Worm (Caenorhabditis elegans) whole organism, L2 larva: Measurements from ENCODE around the gene emb-30.

ENCODE experiments used
- ceh-16 ChIP-seq: fragments of 150-350 bp; optimal IDR thresholded peaks from 2 replicates; lab custom pipeline; 2014; ENCODE audit warnings: missing biosample characterization, missing genetic modification characterization
- elt-1 ChIP-seq: fragments of 150-350 bp; optimal IDR thresholded peaks from 2 replicates; lab custom pipeline; 2014; ENCODE audit warnings: missing biosample characterization, missing genetic modification characterization
- lsy-2 ChIP-seq, 2 experiments: fragments of 150-350 bp in 1 of 2; sonication (generic microtip) in 1 of 2; optimal IDR thresholded peaks; 2 replicates each; lab custom pipeline; 2014 to 2017; ENCODE audit warnings: missing biosample characterization in 2 of 2, missing genetic modification characterization in 2 of 2
- nhr-12 ChIP-seq: fragments of 150-350 bp; optimal IDR thresholded peaks from 2 replicates; lab custom pipeline; 2014; ENCODE audit warnings: missing biosample characterization, missing genetic modification characterization
- nhr-23 ChIP-seq: fragments of 150-350 bp; optimal IDR thresholded peaks from 2 replicates; lab custom pipeline; 2014; ENCODE audit warnings: missing biosample characterization, missing genetic modification reagents, missing genetic modification characterization
- skn-1 ChIP-seq: sonication (generic microtip); optimal IDR thresholded peaks from 2 replicates; lab custom pipeline; 2017; ENCODE audit warnings: missing biosample characterization, missing genetic modification characterization
- unc-62 ChIP-seq: fragments of 150-350 bp; optimal IDR thresholded peaks from 2 replicates; lab custom pipeline; 2014; ENCODE audit warnings: missing biosample characterization, missing genetic modification reagents, missing genetic modification characterization
- zag-1 ChIP-seq: fragments of 150-350 bp; optimal IDR thresholded peaks from 2 replicates; lab custom pipeline; 2014; ENCODE audit warnings: missing biosample characterization, missing genetic modification characterization
- ztf-4 ChIP-seq: fragments of 150-350 bp; optimal IDR thresholded peaks from 2 replicates; lab custom pipeline; 2014; ENCODE audit warnings: missing biosample characterization, missing genetic modification characterization

DNA sequence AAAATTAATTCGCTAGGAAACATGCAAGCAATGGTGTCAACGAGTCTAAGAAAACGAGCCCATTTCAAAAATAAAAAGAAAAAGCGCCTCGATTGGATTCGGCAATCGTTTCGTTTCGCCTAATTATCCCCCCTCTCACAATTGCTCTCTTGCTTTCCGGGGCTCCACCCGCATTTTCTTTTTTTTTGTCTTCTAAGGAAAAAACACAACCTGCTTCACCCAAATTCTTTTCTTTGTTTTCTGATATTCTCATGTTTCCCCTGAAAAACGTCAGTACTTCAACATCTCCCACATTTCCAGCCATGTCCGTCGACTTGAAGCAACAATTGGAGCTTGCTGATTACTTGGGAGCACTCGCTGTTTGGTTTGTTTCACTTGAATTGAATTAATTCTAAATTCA is 47.2 kb upstream of the emb-30 start, which contains the start of gene nlp-36:
- no peak for TF ChIP-seq zag-1 (tag; lab: Kevin White, UChicago)
- no peak for TF ChIP-seq unc-62
- no peak for TF ChIP-seq skn-1 (tag; lab: Kevin White, UChicago)
- TF ChIP-seq ztf-4 (tag; lab: Kevin White, UChicago), result no peak
- TF ChIP-seq nhr-23 (tag; lab: Kevin White, UChicago), result no peak
- TF ChIP-seq elt-1 (tag; lab: Kevin White, UChicago), result no peak
- peak in 1 of 2 experiments; percentile 2 for TF ChIP-seq lsy-2 (tag; optimal IDR thresholded peaks at IDR 0.05; lab: Kevin White, UChicago)
- no peak for TF ChIP-seq nhr-12 (tag; lab: Kevin White, UChicago)
- TF ChIP-seq ceh-16 (tag; lab: Kevin White, UChicago), result no peak
